Worm (Caenorhabditis elegans) whole organism, young adult: ENCODE results near the gene dpy-10.

Source experiments
- F37B4.10 ChIP-seq: fragments of 200-800 bp; sonication (Bioruptor generic); IDR thresholded peaks from 2 replicates; pipeline ENCODE4 v1.3.6; 2022; ENCODE audit warnings: missing genetic modification characterization, missing compliant biosample characterization
- F49E8.2 ChIP-seq: sonication (generic microtip); optimal IDR thresholded peaks from 3 replicates; lab custom pipeline; 2017; ENCODE audit warnings: missing genetic modification characterization, mild to moderate bottlenecking, missing compliant biosample characterization, antibody characterized with exemption, moderate library complexity; ENCODE audit not compliant: insufficient read depth
- F57A8.1 ChIP-seq: fragments of 200-800 bp; sonication (Bioruptor generic); optimal IDR thresholded peaks from 2 replicates; lab custom pipeline; 2018; ENCODE audit warnings: mild to moderate bottlenecking, missing genetic modification characterization, moderate library complexity, missing compliant biosample characterization
- K12H6.12 ChIP-seq: fragments of 200-800 bp; sonication (Bioruptor generic); optimal IDR thresholded peaks from 2 replicates; lab custom pipeline; 2018; ENCODE audit warnings: mild to moderate bottlenecking, missing genetic modification characterization, missing compliant biosample characterization
- T07F8.4 ChIP-seq: sonication (generic microtip); optimal IDR thresholded peaks from 2 replicates; lab custom pipeline; 2016; ENCODE audit warnings: mild to moderate bottlenecking, missing genetic modification characterization, moderate library complexity, missing compliant biosample characterization
- T26A5.8 ChIP-seq: sonication (generic microtip); optimal IDR thresholded peaks from 2 replicates; lab custom pipeline; 2016; ENCODE audit warnings: missing genetic modification characterization, missing compliant biosample characterization
- Y67H2A.10 ChIP-seq: fragments of 200-800 bp; sonication (Bioruptor generic); conservative IDR thresholded peaks from 2 replicates; pipeline ENCODE4 v1.3.6; 2022; ENCODE audit warnings: missing genetic modification reagents, missing genetic modification characterization, missing compliant biosample characterization
- akir-1 ChIP-seq: fragments of 200-800 bp; sonication (Bioruptor generic); optimal IDR thresholded peaks from 2 replicates; lab custom pipeline; 2018; ENCODE audit warnings: mild to moderate bottlenecking, missing genetic modification characterization, moderate library complexity, missing compliant biosample characterization
- aptf-3 ChIP-seq: fragments of 200-800 bp; sonication (Bioruptor generic); IDR thresholded peaks from 2 replicates; pipeline ENCODE4 v1.3.6; 2022; ENCODE audit warnings: missing genetic modification characterization, missing compliant biosample characterization
- attf-6 ChIP-seq: fragments of 200-800 bp; sonication (Bioruptor generic); IDR thresholded peaks from 2 replicates; pipeline ENCODE4 v1.3.6; 2022; ENCODE audit warnings: missing genetic modification reagents, missing genetic modification characterization, missing compliant biosample characterization
- bed-1 ChIP-seq: fragments of 200-800 bp; sonication (Bioruptor generic); IDR thresholded peaks from 2 replicates; pipeline ENCODE4 v1.3.6; 2022; ENCODE audit warnings: missing genetic modification reagents, missing genetic modification characterization, missing compliant biosample characterization
- ceh-58 ChIP-seq: fragments of 200-800 bp; sonication (Bioruptor generic); IDR thresholded peaks from 2 replicates; pipeline ENCODE4 v1.3.6; 2022; ENCODE audit warnings: missing genetic modification characterization, missing compliant biosample characterization
- ceh-91 ChIP-seq: fragments of 200-800 bp; sonication (Bioruptor generic); IDR thresholded peaks from 2 replicates; pipeline ENCODE4 v1.3.6; 2022; ENCODE audit warnings: missing genetic modification reagents, missing genetic modification characterization, missing compliant biosample characterization
- chd-7 ChIP-seq: sonication (generic microtip); optimal IDR thresholded peaks from 2 replicates; lab custom pipeline; 2016; ENCODE audit warnings: mild to moderate bottlenecking, missing genetic modification characterization, moderate library complexity, missing compliant biosample characterization
- die-1 ChIP-seq: sonication (generic microtip); optimal IDR thresholded peaks from 2 replicates; lab custom pipeline; 2016; ENCODE audit warnings: missing genotype, mild to moderate bottlenecking, missing genetic modification characterization, missing compliant biosample characterization
- egl-44 ChIP-seq: fragments of 200-800 bp; sonication (Bioruptor generic); IDR thresholded peaks from 2 replicates; pipeline ENCODE4 v1.3.6; 2022; ENCODE audit warnings: missing genetic modification reagents, missing genetic modification characterization, missing compliant biosample characterization
- ekl-4 ChIP-seq: fragments of 200-800 bp; sonication (Bioruptor generic); IDR thresholded peaks from 2 replicates; pipeline ENCODE4 v1.3.6; 2022; ENCODE audit warnings: missing genetic modification reagents, missing genetic modification characterization, missing compliant biosample characterization
- hlh-12 ChIP-seq: sonication (generic microtip); optimal IDR thresholded peaks from 2 replicates; lab custom pipeline; 2016; ENCODE audit warnings: missing genetic modification characterization, missing compliant biosample characterization
- madf-6 ChIP-seq: fragments of 200-800 bp; sonication (Bioruptor generic); IDR thresholded peaks from 2 replicates; pipeline ENCODE4 v1.3.6; 2022; ENCODE audit warnings: missing genetic modification reagents, missing genetic modification characterization, missing compliant biosample characterization
- mel-28 ChIP-seq: sonication (generic microtip); optimal IDR thresholded peaks from 2 replicates; lab custom pipeline; 2016; ENCODE audit warnings: borderline replicate concordance, mild to moderate bottlenecking, missing genetic modification characterization, missing compliant biosample characterization
- mes-4 ChIP-seq: sonication (generic microtip); optimal IDR thresholded peaks from 2 replicates; lab custom pipeline; 2016; ENCODE audit warnings: missing genotype, missing genetic modification characterization, missing compliant biosample characterization
- mxl-1 ChIP-seq: sonication (generic microtip); optimal IDR thresholded peaks from 2 replicates; lab custom pipeline; 2016; ENCODE audit warnings: missing genetic modification characterization, missing compliant biosample characterization
- nfya-2 ChIP-seq: fragments of 200-800 bp; sonication (Bioruptor generic); IDR thresholded peaks from 2 replicates; pipeline ENCODE4 v1.3.6; 2022; ENCODE audit warnings: missing genetic modification reagents, missing genetic modification characterization, missing compliant biosample characterization
- nhr-27 ChIP-seq: fragments of 200-800 bp; sonication (Bioruptor generic); optimal IDR thresholded peaks from 2 replicates; lab custom pipeline; 2018; ENCODE audit warnings: mild to moderate bottlenecking, missing genetic modification characterization, moderate library complexity, missing compliant biosample characterization
- pha-4 ChIP-seq: fragments of 150-350 bp; sonication (generic microtip); optimal IDR thresholded peaks from 2 replicates; lab custom pipeline; 2014; ENCODE audit warnings: missing biosample characterization, missing genetic modification reagents, missing genetic modification characterization
- rcor-1 ChIP-seq: fragments of 200-800 bp; sonication (Bioruptor generic); IDR thresholded peaks from 2 replicates; pipeline ENCODE4 v1.3.6; 2022; ENCODE audit warnings: missing genetic modification reagents, missing genetic modification characterization, missing compliant biosample characterization
- repo-1 ChIP-seq: sonication (generic microtip); optimal IDR thresholded peaks from 2 replicates; lab custom pipeline; 2017; ENCODE audit warnings: mild to moderate bottlenecking, missing genetic modification characterization, missing compliant biosample characterization
- sdz-38 ChIP-seq: sonication (generic microtip); optimal IDR thresholded peaks from 2 replicates; lab custom pipeline; 2016; ENCODE audit warnings: missing genotype, missing genetic modification characterization, missing compliant biosample characterization
- snpc-1.1 ChIP-seq: sonication (generic microtip); optimal IDR thresholded peaks from 2 replicates; lab custom pipeline; 2017; ENCODE audit warnings: missing genetic modification characterization, mild to moderate bottlenecking, missing compliant biosample characterization, antibody characterized with exemption, moderate library complexity, missing genotype, missing genetic modification reagents; ENCODE audit not compliant: insufficient read depth
- snpc-3.4 ChIP-seq: sonication (generic microtip); optimal IDR thresholded peaks from 2 replicates; lab custom pipeline; 2017; ENCODE audit warnings: missing genetic modification characterization, mild to moderate bottlenecking, missing compliant biosample characterization, antibody characterized with exemption, moderate library complexity, missing genotype, missing genetic modification reagents
- snpc-4 ChIP-seq, 5 experiments: fragments of 150-350 bp in 1 of 5; sonication (generic microtip) in 4 of 5; optimal IDR thresholded peaks; 2 replicates each; lab custom pipeline; 2014 to 2018; ENCODE audit warnings: missing genetic modification characterization in 5 of 5, missing biosample characterization in 3 of 5, antibody characterized with exemption in 2 of 5, mild to moderate bottlenecking in 2 of 5, missing compliant biosample characterization in 2 of 5, missing genotype in 2 of 5, moderate library complexity in 2 of 5, missing genetic modification reagents in 1 of 5
- tbx-9 ChIP-seq: sonication (generic microtip); optimal IDR thresholded peaks from 2 replicates; lab custom pipeline; 2016; ENCODE audit warnings: borderline replicate concordance, missing genetic modification characterization, inconsistent platforms, missing compliant biosample characterization
- unc-130 ChIP-seq: sonication (generic microtip); optimal IDR thresholded peaks from 2 replicates; lab custom pipeline; 2016; ENCODE audit warnings: missing genetic modification reagents, missing genetic modification characterization, missing compliant biosample characterization
- zfh-2 ChIP-seq: fragments of 200-800 bp; sonication (Bioruptor generic); conservative IDR thresholded peaks from 2 replicates; pipeline ENCODE4 v1.3.6; 2022; ENCODE audit warnings: missing genetic modification reagents, missing genetic modification characterization, missing compliant biosample characterization
- zim-3 ChIP-seq: sonication (generic microtip); optimal IDR thresholded peaks from 2 replicates; lab custom pipeline; 2017; ENCODE audit warnings: mild to moderate bottlenecking, missing genetic modification characterization, moderate library complexity, missing compliant biosample characterization
- ztf-22 ChIP-seq: fragments of 200-800 bp; sonication (Bioruptor generic); optimal IDR thresholded peaks from 2 replicates; lab custom pipeline; 2018; ENCODE audit warnings: mild to moderate bottlenecking, missing genetic modification characterization, moderate library complexity, missing compliant biosample characterization
- ztf-26 ChIP-seq: sonication (generic microtip); optimal IDR thresholded peaks from 2 replicates; lab custom pipeline; 2017; ENCODE audit warnings: missing genetic modification characterization, missing compliant biosample characterization
- ztf-28 ChIP-seq: fragments of 200-800 bp; sonication (Bioruptor generic); IDR thresholded peaks from 2 replicates; pipeline ENCODE4 v1.3.6; 2022; ENCODE audit warnings: missing genetic modification reagents, missing genetic modification characterization, missing compliant biosample characterization
- ztf-3 ChIP-seq: fragments of 200-800 bp; sonication (Bioruptor generic); optimal IDR thresholded peaks from 2 replicates; lab custom pipeline; 2018; ENCODE audit warnings: mild to moderate bottlenecking, missing genetic modification characterization, missing compliant biosample characterization

Gene dpy-10

ce11 chrII:6745783-6746182, 33.8 kb upstream of the dpy-10 start, which contains the start of gene ins-14:
TSS of gene ins-14 (minus strand) at chrII:6745814.
- TF ChIP-seq zim-3 (tag; lab: Kevin White, UChicago): no peak
- TF ChIP-seq aptf-3 (GFP tag; lab: Robert Waterston, UW): no peak
- no peak for TF ChIP-seq T26A5.8 (tag; lab: Kevin White, UChicago)
- TF ChIP-seq tbx-9 (tag; lab: Kevin White, UChicago): no peak
- TF ChIP-seq ztf-3: no peak
- no peak for TF ChIP-seq ztf-26

- TF ChIP-seq ceh-58 (GFP tag; lab: Robert Waterston, UW) (no peak), pha-4 (tag; lab: Kevin White, UChicago) (no peak), nhr-27 (tag; lab: Kevin White, UChicago) (no peak), F57A8.1 (no peak), attf-6 (GFP tag; lab: Robert Waterston, UW) (no peak), ztf-28 (GFP tag; lab: Robert Waterston, UW) (no peak), sdz-38 (tag; lab: Kevin White, UChicago) (no peak), zfh-2 (GFP tag; lab: Robert Waterston, UW) (no peak), K12H6.12 (tag; lab: Kevin White, UChicago) (no peak), nfya-2 (GFP tag; lab: Robert Waterston, UW) (no peak), snpc-3.4 (no peak), T07F8.4 (tag; lab: Kevin White, UChicago) (no peak), mel-28 (tag; lab: Kevin White, UChicago) (no peak), snpc-4 (GFP tag; optimal IDR thresholded peaks at IDR 0.05; lab: Kevin White, UChicago) (no peak), snpc-4 (tag; optimal IDR thresholded peaks at IDR 0.05; lab: Kevin White, UChicago) (no peak)
Measured at ce11 chrII:6744648-6745047, 32.6 kb upstream of the dpy-10 start, which contains the start of gene ins-15. TSS of gene ins-15 (minus strand) at chrII:6744748.

- TF ChIP-seq ekl-4 (no peak), F49E8.2 (tag; lab: Kevin White, UChicago) (no peak), snpc-1.1 (tag; lab: Kevin White, UChicago) (no peak), ceh-91 (GFP tag; lab: Robert Waterston, UW) (no peak), egl-44 (no peak), F37B4.10 (GFP tag; lab: Robert Waterston, UW) (no peak), bed-1 (no peak), mxl-1 (tag; lab: Kevin White, UChicago) (no peak), unc-130 (no peak), akir-1 (no peak), die-1 (tag; lab: Kevin White, UChicago) (no peak), hlh-12 (no peak), ztf-22 (GFP tag; lab: Kevin White, UChicago) (no peak), rcor-1 (no peak), mes-4 (tag; lab: Kevin White, UChicago) (no peak), repo-1 (tag; lab: Kevin White, UChicago) (no peak), chd-7 (no peak), Y67H2A.10 (no peak), madf-6 (no peak)
- TF ChIP-seq, all 124 proteins: peak for 0
Measured at ce11 chrII:6742614-6743013, 30.6 kb upstream of the dpy-10 start, which contains the start of gene F41G3.6. TSS of gene F41G3.6 (plus strand) at chrII:6742914.
